Worm (Caenorhabditis elegans): ENCODE data around the gene Y62H9A.15.

DNA sequence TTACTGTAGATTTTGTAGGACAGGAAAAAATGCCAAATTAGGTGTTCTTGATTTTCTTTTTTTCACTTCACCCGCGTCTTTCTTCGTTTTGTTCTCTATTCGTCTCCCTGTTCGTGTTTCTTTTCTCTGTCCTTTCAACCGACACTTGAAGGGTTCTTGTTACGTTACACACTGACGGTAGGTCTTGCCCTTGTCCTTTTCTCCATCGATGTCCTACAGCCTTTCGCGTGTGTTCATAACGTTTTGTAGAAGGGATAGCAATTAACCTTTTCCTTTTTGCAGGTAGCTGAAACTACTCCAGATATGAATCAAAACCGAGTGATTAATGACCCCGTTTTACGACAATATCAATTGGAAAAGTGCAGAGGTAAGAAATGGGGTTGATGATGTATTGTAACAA is 14.2 kb upstream of the Y62H9A.15 start, which contains the start of gene F55G7.1:
- TF ChIP-seq ama-1 (optimal IDR thresholded peaks at IDR 0.05) (no peak), B0310.2 (tag; optimal IDR thresholded peaks at IDR 0.05) (no peak), ceh-36 (tag; optimal IDR thresholded peaks at IDR 0.05) (no peak), ets-7 (tag; optimal IDR thresholded peaks at IDR 0.05) (no peak), flt-1 (GFP tag; IDR thresholded peaks at IDR 0.05) (no peak), hmg-4 (GFP tag; optimal IDR thresholded peaks at IDR 0.05) (no peak), tbx-37 (GFP tag; conservative IDR thresholded peaks at IDR 0.05) (no peak), hnd-1 (tag; optimal IDR thresholded peaks at IDR 0.05) (no peak)
